Worm (Caenorhabditis elegans) whole organism, late embryonic: ENCODE measurements around the gene pdr-1.

Source experiments
- F13H6.1 ChIP-seq: sonication (generic microtip); optimal IDR thresholded peaks from 2 replicates; lab custom pipeline; 2016; ENCODE audit warnings: missing genetic modification characterization, missing compliant biosample characterization
- ama-1 ChIP-seq: fragments of 150-350 bp; optimal IDR thresholded peaks from 2 replicates; lab custom pipeline; 2014
- ceh-2 ChIP-seq: sonication (generic microtip); optimal IDR thresholded peaks from 2 replicates; lab custom pipeline; 2016; ENCODE audit warnings: missing genotype, missing genetic modification characterization, missing compliant biosample characterization
- ceh-6 ChIP-seq: fragments of 200-800 bp; sonication (Bioruptor generic); optimal IDR thresholded peaks from 2 replicates; lab custom pipeline; 2018; ENCODE audit warnings: mild to moderate bottlenecking, missing genetic modification characterization, missing compliant biosample characterization
- dve-1 ChIP-seq: sonication (generic microtip); optimal IDR thresholded peaks from 2 replicates; lab custom pipeline; 2017; ENCODE audit warnings: antibody characterized with exemption, mild to moderate bottlenecking, missing genetic modification characterization, missing compliant biosample characterization
- ets-4 ChIP-seq: sonication (generic microtip); optimal IDR thresholded peaks from 2 replicates; lab custom pipeline; 2016; ENCODE audit warnings: missing genetic modification characterization, missing compliant biosample characterization
- mec-3 ChIP-seq: sonication (generic microtip); optimal IDR thresholded peaks from 2 replicates; lab custom pipeline; 2016; ENCODE audit warnings: borderline replicate concordance, missing genetic modification characterization, missing compliant biosample characterization
- nhr-11 ChIP-seq: fragments of 150-350 bp; optimal IDR thresholded peaks from 2 replicates; lab custom pipeline; 2014; ENCODE audit warnings: missing biosample characterization, missing genetic modification characterization
- pha-4 ChIP-seq: fragments of 150-350 bp; optimal IDR thresholded peaks from 2 replicates; lab custom pipeline; 2018; ENCODE audit warnings: missing biosample characterization, missing genetic modification reagents, missing genetic modification characterization
- sox-4 ChIP-seq: sonication (generic microtip); optimal IDR thresholded peaks from 2 replicates; lab custom pipeline; 2017; ENCODE audit warnings: mild to moderate bottlenecking, missing genetic modification characterization, inconsistent platforms, missing compliant biosample characterization
- ttx-3 ChIP-seq: sonication (generic microtip); optimal IDR thresholded peaks from 2 replicates; lab custom pipeline; 2016; ENCODE audit warnings: missing genetic modification reagents, missing genetic modification characterization, missing compliant biosample characterization

DNA sequence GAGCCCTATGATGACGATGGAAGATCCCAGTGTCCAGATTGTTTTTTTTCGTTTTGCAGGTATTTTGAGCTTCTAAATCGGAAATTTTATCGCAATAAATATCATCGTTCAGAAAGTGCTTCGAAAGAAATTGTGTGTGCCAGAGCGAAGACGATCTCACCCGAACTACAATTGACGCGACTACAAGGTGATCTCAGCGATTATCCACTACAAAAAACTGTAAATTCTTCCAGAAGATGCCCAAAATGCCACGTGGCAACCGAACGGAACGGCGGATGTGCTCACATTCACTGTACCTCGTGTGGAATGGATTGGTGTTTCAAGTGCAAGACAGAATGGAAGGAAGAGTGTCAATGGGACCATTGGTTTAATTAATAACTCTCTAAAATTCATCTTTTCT, 1.6 kb downstream of the pdr-1 start, which contains the start of gene mdt-29:
- TF ChIP-seq ets-4 (no peak), dve-1 (tag; lab: Kevin White, UChicago) (no peak), pha-4 (no peak), ceh-6 (GFP tag; lab: Kevin White, UChicago) (no peak), sox-4 (tag; lab: Kevin White, UChicago) (no peak), ttx-3 (tag; lab: Kevin White, UChicago) (no peak), nhr-11 (tag; lab: Kevin White, UChicago) (no peak), F13H6.1 (tag; lab: Kevin White, UChicago) (no peak), ceh-2 (no peak), mec-3 (no peak), ama-1 (lab: Kevin White, UChicago) (no peak)
